Worm (Caenorhabditis elegans) whole organism, mixed stage, embryonic: ENCODE results near the gene T03E6.9.

Experiments used
- ceh-83 ChIP-seq: fragments of 200-800 bp; sonication (Bioruptor generic); optimal IDR thresholded peaks from 2 replicates; lab custom pipeline; 2018; ENCODE audit warnings: mild to moderate bottlenecking, missing genetic modification characterization, missing compliant biosample characterization
- elt-1 ChIP-seq: sonication (generic microtip); optimal IDR thresholded peaks from 2 replicates; lab custom pipeline; 2017; ENCODE audit warnings: missing genetic modification characterization, mild to moderate bottlenecking, missing compliant biosample characterization, antibody characterized with exemption, moderate library complexity, borderline replicate concordance; ENCODE audit not compliant: insufficient read depth
- lin-32 ChIP-seq: fragments of 200-800 bp; sonication (Bioruptor generic); optimal IDR thresholded peaks from 2 replicates; lab custom pipeline; 2018; ENCODE audit warnings: mild to moderate bottlenecking, missing genetic modification characterization, missing compliant biosample characterization
- lsy-2 ChIP-seq: fragments of 150-350 bp; optimal IDR thresholded peaks from 2 replicates; lab custom pipeline; 2014; ENCODE audit warnings: missing biosample characterization, missing genetic modification characterization
- nhr-237 ChIP-seq: fragments of 150-350 bp; optimal IDR thresholded peaks from 2 replicates; lab custom pipeline; 2014; ENCODE audit warnings: missing biosample characterization, missing genetic modification characterization
- nhr-76 ChIP-seq: sonication (generic microtip); optimal IDR thresholded peaks from 2 replicates; lab custom pipeline; 2017; ENCODE audit warnings: missing biosample characterization, missing genetic modification characterization
- pha-4 ChIP-seq: fragments of 150-350 bp; optimal IDR thresholded peaks from 2 replicates; lab custom pipeline; 2018; ENCODE audit warnings: missing biosample characterization, missing genetic modification reagents, missing genetic modification characterization
- unc-62 ChIP-seq: fragments of 150-350 bp; optimal IDR thresholded peaks from 2 replicates; lab custom pipeline; 2014; ENCODE audit warnings: missing biosample characterization, missing genetic modification reagents, missing genetic modification characterization

DNA sequence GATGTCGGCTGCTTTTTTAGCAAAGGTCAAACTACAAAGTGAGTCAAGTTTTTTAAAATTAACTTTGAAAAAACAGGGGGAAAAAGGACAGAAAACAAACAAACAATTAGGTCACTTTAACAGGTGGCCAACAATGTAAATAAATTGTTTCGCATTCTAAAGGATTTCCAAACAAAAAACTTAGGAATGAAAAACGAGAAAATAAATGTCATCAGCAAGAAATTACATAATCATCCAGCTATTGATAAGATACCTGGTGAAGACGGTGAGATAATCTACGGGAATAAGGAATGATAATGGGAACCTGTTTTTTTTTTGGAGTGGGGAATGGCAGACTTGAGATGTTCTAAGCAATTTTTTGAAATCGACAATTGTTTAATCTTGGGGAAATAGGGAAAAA, 4.4 kb downstream of the T03E6.9 start:
- TF ChIP-seq lsy-2 (tag; lab: Kevin White, UChicago) = no peak
- no peak for TF ChIP-seq unc-62
- no peak for TF ChIP-seq pha-4 (tag; lab: Kevin White, UChicago)
- no peak for TF ChIP-seq nhr-76 (tag; lab: Kevin White, UChicago)
- no peak for TF ChIP-seq ceh-83 (GFP tag; lab: Kevin White, UChicago)
- TF ChIP-seq lin-32 (GFP tag; lab: Kevin White, UChicago) = no peak
- TF ChIP-seq elt-1 (tag; lab: Kevin White, UChicago) = no peak
- no peak for TF ChIP-seq nhr-237
